Worm (Caenorhabditis elegans) whole organism, L4 larva: Measurements from ENCODE around the gene klf-1.

Experiments
- F26F4.8 ChIP-seq: fragments of 200-800 bp; sonication (Bioruptor generic); conservative IDR thresholded peaks from 2 replicates; pipeline ENCODE4 v1.3.6; 2022; ENCODE audit warnings: missing genetic modification characterization, missing compliant biosample characterization
- F37D6.2 ChIP-seq: sonication (generic microtip); optimal IDR thresholded peaks from 2 replicates; lab custom pipeline; 2016; ENCODE audit warnings: mild to moderate bottlenecking, missing genetic modification characterization, missing compliant biosample characterization
- T20F7.1 ChIP-seq: fragments of 200-800 bp; sonication (Bioruptor generic); optimal IDR thresholded peaks from 2 replicates; lab custom pipeline; 2018; ENCODE audit warnings: mild to moderate bottlenecking, missing genetic modification characterization, missing compliant biosample characterization
- Y105C5A.15 ChIP-seq: fragments of 200-800 bp; sonication (Bioruptor generic); IDR thresholded peaks from 2 replicates; pipeline ENCODE4 v1.3.6; 2022; ENCODE audit warnings: missing genetic modification characterization, missing compliant biosample characterization
- ZK337.2 ChIP-seq: fragments of 200-800 bp; sonication (Bioruptor generic); IDR thresholded peaks from 2 replicates; pipeline ENCODE4 v1.3.6; 2022; ENCODE audit warnings: missing genetic modification reagents, missing genetic modification characterization, missing compliant biosample characterization
- ceh-20 ChIP-seq: fragments of 200-800 bp; sonication (Bioruptor generic); IDR thresholded peaks from 2 replicates; pipeline ENCODE4 v1.3.6; 2022; ENCODE audit warnings: missing genetic modification reagents, missing genetic modification characterization, missing compliant biosample characterization
- ceh-28 ChIP-seq: fragments of 150-350 bp; optimal IDR thresholded peaks from 2 replicates; lab custom pipeline; 2014; ENCODE audit warnings: missing biosample characterization, missing genetic modification reagents, missing genetic modification characterization
- ceh-82 ChIP-seq: sonication (generic microtip); optimal IDR thresholded peaks from 2 replicates; lab custom pipeline; 2017; ENCODE audit warnings: missing biosample characterization, missing genetic modification characterization
- ctbp-1 ChIP-seq: fragments of 200-800 bp; sonication (Bioruptor generic); IDR thresholded peaks from 2 replicates; pipeline ENCODE4 v1.3.6; 2022; ENCODE audit warnings: missing genetic modification reagents, missing genetic modification characterization, missing compliant biosample characterization
- daf-12 ChIP-seq: fragments of 150-350 bp; optimal IDR thresholded peaks from 2 replicates; lab custom pipeline; 2014; ENCODE audit warnings: missing biosample characterization, missing genetic modification reagents, missing genetic modification characterization
- daf-16 ChIP-seq, 3 experiments: sonication (generic microtip); optimal IDR thresholded peaks; 2 replicates each; lab custom pipeline; 2016 to 2017; ENCODE audit warnings: missing genetic modification characterization in 3 of 3, missing genetic modification reagents in 3 of 3, mild to moderate bottlenecking in 2 of 3, missing compliant biosample characterization in 2 of 3, missing biosample characterization in 1 of 3, moderate library complexity in 1 of 3
- daf-19 ChIP-seq: fragments of 200-800 bp; sonication (Bioruptor generic); conservative IDR thresholded peaks from 2 replicates; pipeline ENCODE4 v1.3.6; 2022; ENCODE audit warnings: missing genetic modification characterization, missing compliant biosample characterization
- dmd-6 ChIP-seq: fragments of 200-800 bp; sonication (Bioruptor generic); IDR thresholded peaks from 2 replicates; pipeline ENCODE4 v1.3.6; 2022; ENCODE audit warnings: missing genetic modification reagents, missing genetic modification characterization, missing compliant biosample characterization
- dmd-8 ChIP-seq: fragments of 200-800 bp; sonication (Bioruptor generic); IDR thresholded peaks from 2 replicates; pipeline ENCODE4 v1.3.6; 2022; ENCODE audit warnings: missing genetic modification characterization, missing compliant biosample characterization
- dmd-9 ChIP-seq: fragments of 200-800 bp; sonication (Bioruptor generic); IDR thresholded peaks from 2 replicates; pipeline ENCODE4 v1.3.6; 2022; ENCODE audit warnings: missing genetic modification reagents, missing genetic modification characterization, missing compliant biosample characterization
- dve-1 ChIP-seq: sonication (generic microtip); optimal IDR thresholded peaks from 2 replicates; lab custom pipeline; 2017; ENCODE audit warnings: antibody characterized with exemption, mild to moderate bottlenecking, missing genetic modification characterization, missing compliant biosample characterization; ENCODE audit not compliant: insufficient read depth
- fkh-10 ChIP-seq: fragments of 150-350 bp; optimal IDR thresholded peaks from 2 replicates; lab custom pipeline; 2014; ENCODE audit warnings: missing biosample characterization, missing genetic modification reagents, missing genetic modification characterization
- hlh-11 ChIP-seq: fragments of 200-800 bp; sonication (Bioruptor generic); optimal IDR thresholded peaks from 2 replicates; lab custom pipeline; 2018; ENCODE audit warnings: mild to moderate bottlenecking, missing genetic modification characterization, missing compliant biosample characterization
- hlh-30 ChIP-seq: sonication (generic microtip); optimal IDR thresholded peaks from 2 replicates; lab custom pipeline; 2017; ENCODE audit warnings: antibody characterized with exemption, mild to moderate bottlenecking, missing genetic modification characterization, missing compliant biosample characterization; ENCODE audit not compliant: insufficient read depth
- hmg-1.1 ChIP-seq: fragments of 200-800 bp; sonication (Bioruptor generic); IDR thresholded peaks from 2 replicates; pipeline ENCODE4 v1.3.6; 2022; ENCODE audit warnings: missing genetic modification reagents, missing genetic modification characterization, missing compliant biosample characterization
- lin-15B ChIP-seq: fragments of 150-350 bp; sonication (generic microtip); optimal IDR thresholded peaks from 3 replicates; lab custom pipeline; 2014; ENCODE audit warnings: missing biosample characterization, missing genetic modification characterization
- lin-29 ChIP-seq: fragments of 200-800 bp; sonication (Bioruptor generic); IDR thresholded peaks from 2 replicates; pipeline ENCODE4 v1.3.6; 2022; ENCODE audit warnings: missing genetic modification reagents, missing genetic modification characterization, missing compliant biosample characterization
- lsy-2 ChIP-seq, 2 experiments: fragments of 150-350 bp in 1 of 2; sonication (generic microtip) in 1 of 2; optimal IDR thresholded peaks; 2 replicates each; lab custom pipeline; 2014 to 2017; ENCODE audit warnings: missing biosample characterization in 2 of 2, missing genetic modification characterization in 2 of 2
- mdl-1 ChIP-seq, 2 experiments: fragments of 150-350 bp in 1 of 2; sonication (generic microtip) in 1 of 2; optimal IDR thresholded peaks; 2 replicates each; lab custom pipeline; 2014 to 2017; ENCODE audit warnings: missing biosample characterization in 2 of 2, missing genetic modification characterization in 2 of 2
- mdt-29 ChIP-seq: fragments of 200-800 bp; sonication (Bioruptor generic); IDR thresholded peaks from 2 replicates; pipeline ENCODE4 v1.3.6; 2022; ENCODE audit warnings: missing genetic modification reagents, missing genetic modification characterization, missing compliant biosample characterization
- mep-1 ChIP-seq: fragments of 150-350 bp; sonication (generic microtip); optimal IDR thresholded peaks from 3 replicates; lab custom pipeline; 2014; ENCODE audit warnings: missing biosample characterization, missing genetic modification characterization
- mxl-2 ChIP-seq: fragments of 200-800 bp; sonication (Bioruptor generic); conservative IDR thresholded peaks from 2 replicates; pipeline ENCODE4 v1.3.6; 2022; ENCODE audit warnings: missing genetic modification reagents, missing genetic modification characterization, missing compliant biosample characterization
- mxl-3 ChIP-seq: fragments of 200-800 bp; sonication (Bioruptor generic); optimal IDR thresholded peaks from 2 replicates; lab custom pipeline; 2018; ENCODE audit warnings: mild to moderate bottlenecking, missing genetic modification characterization, missing compliant biosample characterization
- nhr-102 ChIP-seq: sonication (generic microtip); optimal IDR thresholded peaks from 2 replicates; lab custom pipeline; 2016; ENCODE audit warnings: mild to moderate bottlenecking, missing genetic modification characterization, moderate library complexity, missing compliant biosample characterization
- nhr-111 ChIP-seq: fragments of 200-800 bp; sonication (Bioruptor generic); optimal IDR thresholded peaks from 2 replicates; lab custom pipeline; 2018; ENCODE audit warnings: mild to moderate bottlenecking, missing genetic modification characterization, missing compliant biosample characterization
- nhr-25 ChIP-seq: sonication (generic microtip); optimal IDR thresholded peaks from 2 replicates; lab custom pipeline; 2017; ENCODE audit warnings: missing genetic modification characterization, mild to moderate bottlenecking, missing compliant biosample characterization, antibody characterized with exemption, moderate library complexity, borderline replicate concordance; ENCODE audit not compliant: insufficient read depth
- nhr-28 ChIP-seq: fragments of 150-350 bp; optimal IDR thresholded peaks from 2 replicates; lab custom pipeline; 2014; ENCODE audit warnings: missing biosample characterization, missing genetic modification characterization
- nhr-48 ChIP-seq: sonication (generic microtip); optimal IDR thresholded peaks from 2 replicates; lab custom pipeline; 2016; ENCODE audit warnings: mild to moderate bottlenecking, missing genetic modification characterization, missing compliant biosample characterization
- nhr-77 ChIP-seq: fragments of 150-350 bp; optimal IDR thresholded peaks from 2 replicates; lab custom pipeline; 2014; ENCODE audit warnings: missing biosample characterization, missing genetic modification characterization
- php-3 ChIP-seq: fragments of 200-800 bp; sonication (Bioruptor generic); IDR thresholded peaks from 2 replicates; pipeline ENCODE4 v1.3.6; 2022; ENCODE audit warnings: missing genetic modification reagents, missing genetic modification characterization, missing compliant biosample characterization
- pqm-1 ChIP-seq: sonication (generic microtip); optimal IDR thresholded peaks from 2 replicates; lab custom pipeline; 2017; ENCODE audit warnings: missing biosample characterization, missing genetic modification characterization
- set-16 ChIP-seq: fragments of 200-800 bp; sonication (Bioruptor generic); IDR thresholded peaks from 2 replicates; pipeline ENCODE4 v1.3.6; 2022; ENCODE audit warnings: missing genetic modification reagents, missing genetic modification characterization, missing compliant biosample characterization
- snpc-4 ChIP-seq: fragments of 150-350 bp; optimal IDR thresholded peaks from 2 replicates; lab custom pipeline; 2014; ENCODE audit warnings: missing biosample characterization, missing genetic modification characterization
- tra-1 ChIP-seq: fragments of 200-800 bp; sonication (Bioruptor generic); IDR thresholded peaks from 2 replicates; pipeline ENCODE4 v1.3.6; 2022; ENCODE audit warnings: missing genetic modification reagents, missing genetic modification characterization, missing compliant biosample characterization
- unc-130 ChIP-seq: sonication (generic microtip); optimal IDR thresholded peaks from 2 replicates; lab custom pipeline; 2016; ENCODE audit warnings: missing genetic modification reagents, missing genetic modification characterization, missing compliant biosample characterization
- unc-62 ChIP-seq, 3 experiments: fragments of 150-350 bp in 1 of 3; sonication (generic microtip); optimal IDR thresholded peaks in 2 of 3; peaks in 1 of 3; 1 replicate in 1 of 3; 2 replicates in 2 of 3; lab custom pipeline; 2014 to 2017; ENCODE audit warnings: missing biosample characterization in 3 of 3, missing genetic modification characterization in 3 of 3, missing genetic modification reagents in 3 of 3, missing genotype in 1 of 3
- vab-7 ChIP-seq: fragments of 200-800 bp; sonication (Bioruptor generic); IDR thresholded peaks from 2 replicates; pipeline ENCODE4 v1.3.6; 2022; ENCODE audit warnings: missing genetic modification reagents, missing genetic modification characterization, missing compliant biosample characterization
- zag-1 ChIP-seq: fragments of 150-350 bp; optimal IDR thresholded peaks from 2 replicates; lab custom pipeline; 2014; ENCODE audit warnings: missing biosample characterization, missing genetic modification characterization
- zfp-2 ChIP-seq: sonication (generic microtip); optimal IDR thresholded peaks from 2 replicates; lab custom pipeline; 2016; ENCODE audit warnings: mild to moderate bottlenecking, missing genetic modification characterization, missing compliant biosample characterization
- ztf-11 ChIP-seq: fragments of 150-350 bp; optimal IDR thresholded peaks from 2 replicates; lab custom pipeline; 2014; ENCODE audit warnings: missing biosample characterization, missing genetic modification characterization

The klf-1 gene

DNA sequence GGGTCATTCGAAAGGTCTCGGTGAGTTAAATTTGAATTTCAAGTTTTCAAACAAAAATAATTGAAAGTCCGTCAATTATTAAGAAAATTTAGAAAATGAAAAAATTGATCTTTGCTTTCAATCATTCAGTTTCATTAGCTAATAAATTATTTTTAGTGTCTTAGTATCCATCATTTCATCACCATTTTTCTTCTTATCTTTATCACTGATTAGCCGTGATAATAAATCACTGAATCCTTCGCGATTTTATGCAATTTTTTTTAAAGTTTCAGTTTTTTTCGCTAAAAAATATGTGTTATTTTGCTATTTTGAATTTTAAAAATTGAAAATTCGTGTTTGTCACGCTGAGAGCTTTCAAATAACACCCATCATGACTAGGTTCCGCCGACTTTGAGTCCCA, 5.6 kb upstream of the klf-1 start:
- TF ChIP-seq fkh-10 (GFP tag; lab: Kevin White, UChicago), result no peak
- no peak for TF ChIP-seq Y105C5A.15
- TF ChIP-seq php-3 (GFP tag; lab: Robert Waterston, UW), result peak; percentile 88
- no peak for TF ChIP-seq ceh-82 (tag; lab: Kevin White, UChicago)
- TF ChIP-seq ceh-20, result peak; percentile 63; the same call in 1 of the 2 replicates

DNA sequence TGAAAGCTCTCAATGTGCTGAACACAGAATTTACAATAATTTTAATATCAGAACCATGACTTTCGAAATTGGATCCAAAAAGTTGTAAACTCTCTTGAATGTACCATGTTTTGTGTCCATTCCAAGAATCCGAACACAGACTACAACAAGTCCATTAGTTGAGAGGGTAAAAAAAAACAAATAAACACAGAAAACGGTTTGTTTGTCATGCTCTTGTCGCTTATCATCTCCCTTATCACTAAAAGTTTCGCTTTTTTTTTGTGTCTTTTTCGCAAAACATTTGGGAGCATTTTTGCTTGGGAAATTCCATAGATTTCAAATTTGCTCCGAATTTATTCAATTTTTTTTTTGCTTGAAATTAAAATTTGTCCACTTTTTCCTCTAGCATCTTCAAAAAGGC, 5.1 kb upstream of the klf-1 start:
- no peak for TF ChIP-seq F37D6.2 (tag; lab: Kevin White, UChicago)
- TF ChIP-seq zfp-2 (tag; lab: Kevin White, UChicago), result no peak
- 0 out of 2 replicates have a peak, but pooled peaks have one; percentile 22 for TF ChIP-seq php-3 (GFP tag; lab: Robert Waterston, UW)
- no peak for TF ChIP-seq hmg-1.1
- TF ChIP-seq dve-1 (tag; lab: Kevin White, UChicago), result peak; percentile 31
- peak; percentile 35 for TF ChIP-seq nhr-77 (tag; lab: Kevin White, UChicago)
- peak; percentile 85 for TF ChIP-seq nhr-28 (tag; lab: Kevin White, UChicago)
- peak in 1 of 2 experiments; percentile 24 for TF ChIP-seq unc-62 (GFP tag; optimal IDR thresholded peaks at IDR 0.05 in 1 of 2; lab: Kevin White, UChicago)
- TF ChIP-seq unc-62 (tag; optimal IDR thresholded peaks at IDR 0.05; lab: Kevin White, UChicago), result no peak
- peak; percentile 38 for TF ChIP-seq hlh-11
- TF ChIP-seq dmd-6 (GFP tag; lab: Robert Waterston, UW), result peak; percentile 48
- no peak for TF ChIP-seq mxl-3 (GFP tag; lab: Kevin White, UChicago)
- TF ChIP-seq ctbp-1 (GFP tag; lab: Robert Waterston, UW), result no peak
- no peak for TF ChIP-seq daf-16 (GFP tag; optimal IDR thresholded peaks at IDR 0.05; lab: Kevin White, UChicago)
- peak; percentile 84 for TF ChIP-seq daf-16 (tag; optimal IDR thresholded peaks at IDR 0.05; lab: Kevin White, UChicago)
- no peak for TF ChIP-seq nhr-48 (tag; lab: Kevin White, UChicago)
- peak; percentile 66 for TF ChIP-seq pqm-1 (tag; lab: Kevin White, UChicago)
- no peak for TF ChIP-seq F26F4.8 (GFP tag; lab: Robert Waterston, UW)
- no peak for TF ChIP-seq vab-7 (GFP tag; lab: Robert Waterston, UW)
- peak; percentile 20; the same call in 1 of the 2 replicates for TF ChIP-seq tra-1

DNA sequence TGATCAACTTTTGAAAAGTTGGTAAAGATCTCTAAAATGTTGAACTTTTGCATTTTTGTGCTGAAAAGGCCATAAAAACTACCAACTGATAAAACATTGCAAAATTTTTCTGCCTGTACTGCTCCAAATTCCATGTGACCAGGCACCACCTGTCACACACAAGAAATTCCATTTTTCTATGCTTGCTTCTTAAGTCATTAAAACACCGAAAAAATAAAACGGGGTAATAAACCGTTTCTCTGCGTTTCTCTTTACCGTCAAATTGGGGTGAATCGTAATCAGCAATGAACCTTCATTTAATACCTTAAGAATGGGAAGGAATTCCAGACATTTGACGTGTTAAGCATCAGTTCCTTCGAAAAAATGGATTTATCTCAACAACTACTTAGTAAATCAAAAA, 4.4 kb upstream of the klf-1 start:
- peak; percentile 53 for TF ChIP-seq hlh-30 (tag; lab: Kevin White, UChicago)
- no peak for TF ChIP-seq zag-1
- TF ChIP-seq nhr-25, result no peak
- no peak for TF ChIP-seq mxl-2 (GFP tag; lab: Robert Waterston, UW)
- TF ChIP-seq set-16, result no peak
- TF ChIP-seq unc-130 (GFP tag; lab: Kevin White, UChicago), result no peak
- TF ChIP-seq ctbp-1 (GFP tag; lab: Robert Waterston, UW), result no peak
- peak; percentile 44 for TF ChIP-seq nhr-48 (tag; lab: Kevin White, UChicago)
- TF ChIP-seq daf-19 (GFP tag; lab: Robert Waterston, UW), result no peak
- peak; percentile 95 for TF ChIP-seq pqm-1 (tag; lab: Kevin White, UChicago)
- peak; percentile 43 for TF ChIP-seq T20F7.1 (GFP tag; lab: Kevin White, UChicago)
- no peak for TF ChIP-seq snpc-4 (tag; lab: Kevin White, UChicago)
- peak in 1 of 2 experiments; percentile 10 for TF ChIP-seq mdl-1 (tag; optimal IDR thresholded peaks at IDR 0.05; lab: Kevin White, UChicago)
- peak; percentile 35 for TF ChIP-seq mep-1 (tag; lab: Kevin White, UChicago)
- peak; percentile 91 for TF ChIP-seq dve-1 (tag; lab: Kevin White, UChicago)
- TF ChIP-seq ceh-20, result no peak
- TF ChIP-seq dmd-6 (GFP tag; lab: Robert Waterston, UW), result peak; percentile 93
- no peak for TF ChIP-seq daf-12 (tag; lab: Kevin White, UChicago)
- TF ChIP-seq nhr-111 (GFP tag; lab: Kevin White, UChicago), result no peak
- no peak for TF ChIP-seq lin-15B
- TF ChIP-seq lsy-2 (tag; optimal IDR thresholded peaks at IDR 0.05; lab: Kevin White, UChicago), result peak in 1 of 2 experiments; percentile 26
- peak; percentile 23 for TF ChIP-seq nhr-102
- TF ChIP-seq dmd-9 (GFP tag; lab: Robert Waterston, UW), result no peak
- no peak for TF ChIP-seq lin-29 (GFP tag; lab: Robert Waterston, UW)
- TF ChIP-seq fkh-10 (GFP tag; lab: Kevin White, UChicago), result no peak
- TF ChIP-seq hlh-11, result peak; percentile 88
- TF ChIP-seq mdt-29 (GFP tag; lab: Robert Waterston, UW), result no peak
- TF ChIP-seq ZK337.2 (GFP tag; lab: Robert Waterston, UW), result no peak
- no peak for TF ChIP-seq zfp-2 (tag; lab: Kevin White, UChicago)
- TF ChIP-seq ztf-11 (tag; lab: Kevin White, UChicago), result no peak
- TF ChIP-seq ceh-28 (tag; lab: Kevin White, UChicago), result no peak
- TF ChIP-seq dmd-8 (GFP tag; lab: Robert Waterston, UW), result no peak
